Worm (Caenorhabditis elegans) whole organism, L1 larva: ENCODE measurements around the gene ctg-2.

ENCODE experiments used
- C04F5.9 ChIP-seq: sonication (generic microtip); optimal IDR thresholded peaks from 2 replicates; lab custom pipeline; 2016; ENCODE audit warnings: missing genetic modification characterization, missing compliant biosample characterization
- aly-2 ChIP-seq: fragments of 150-350 bp; optimal IDR thresholded peaks from 2 replicates; lab custom pipeline; 2014; ENCODE audit warnings: missing biosample characterization, missing genetic modification characterization
- fkh-8 ChIP-seq: sonication (generic microtip); optimal IDR thresholded peaks from 2 replicates; lab custom pipeline; 2016; ENCODE audit warnings: mild to moderate bottlenecking, missing genetic modification characterization, missing compliant biosample characterization
- hlh-4 ChIP-seq: sonication (generic microtip); optimal IDR thresholded peaks from 2 replicates; lab custom pipeline; 2016; ENCODE audit warnings: mild to moderate bottlenecking, missing genetic modification characterization, missing compliant biosample characterization
- isw-1 ChIP-seq: fragments of 200-800 bp; sonication (Bioruptor generic); IDR thresholded peaks from 2 replicates; pipeline ENCODE4 v1.3.6; 2022; ENCODE audit warnings: missing genetic modification characterization, missing compliant biosample characterization
- jun-1 ChIP-seq: fragments of 150-350 bp; optimal IDR thresholded peaks from 2 replicates; lab custom pipeline; 2014; ENCODE audit warnings: missing biosample characterization, missing genetic modification reagents, missing genetic modification characterization
- nhr-237 ChIP-seq: fragments of 150-350 bp; optimal IDR thresholded peaks from 2 replicates; lab custom pipeline; 2014; ENCODE audit warnings: missing biosample characterization, missing genetic modification characterization
- nhr-84 ChIP-seq: sonication (generic microtip); optimal IDR thresholded peaks from 2 replicates; lab custom pipeline; 2017; ENCODE audit warnings: missing biosample characterization, missing genetic modification characterization
- tlp-1 ChIP-seq: fragments of 150-350 bp; optimal IDR thresholded peaks from 2 replicates; lab custom pipeline; 2014; ENCODE audit warnings: missing biosample characterization, missing genetic modification characterization
- unc-86 ChIP-seq: sonication (generic microtip); optimal IDR thresholded peaks from 2 replicates; lab custom pipeline; 2016; ENCODE audit warnings: missing genetic modification characterization, missing compliant biosample characterization

DNA sequence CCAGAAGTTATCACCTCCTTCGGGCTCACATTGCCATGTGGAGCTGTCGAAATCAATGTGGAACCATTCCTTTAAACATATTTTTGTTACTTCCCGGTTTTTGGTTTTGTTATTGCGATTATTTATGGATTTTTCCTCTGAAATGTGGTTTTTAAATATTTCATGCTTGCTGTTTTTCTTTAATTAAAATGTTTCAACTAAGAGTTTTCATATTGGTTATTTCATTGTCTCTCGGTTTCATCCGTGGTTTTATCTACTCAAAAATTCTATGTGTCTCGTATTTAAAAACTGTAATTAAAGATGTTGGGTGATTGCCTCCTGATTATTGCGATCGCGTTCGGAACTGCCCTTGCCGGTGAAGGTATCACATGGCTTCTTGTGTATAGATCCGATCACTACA is 48.0 kb upstream of the ctg-2 start, which contains the start of gene F22B5.10:
- TF ChIP-seq nhr-237 (no peak), unc-86 (tag; lab: Kevin White, UChicago) (no peak), nhr-84 (tag; lab: Kevin White, UChicago) (no peak), jun-1 (tag; lab: Kevin White, UChicago) (no peak), tlp-1 (tag; lab: Kevin White, UChicago) (no peak), aly-2 (tag; lab: Kevin White, UChicago) (no peak), fkh-8 (tag; lab: Kevin White, UChicago) (no peak), hlh-4 (tag; lab: Kevin White, UChicago) (no peak), isw-1 (GFP tag; lab: Robert Waterston, UW) (no peak), C04F5.9 (tag; lab: Kevin White, UChicago) (no peak)
